Worm (Caenorhabditis elegans): ENCODE results near the gene srx-19.

DNA sequence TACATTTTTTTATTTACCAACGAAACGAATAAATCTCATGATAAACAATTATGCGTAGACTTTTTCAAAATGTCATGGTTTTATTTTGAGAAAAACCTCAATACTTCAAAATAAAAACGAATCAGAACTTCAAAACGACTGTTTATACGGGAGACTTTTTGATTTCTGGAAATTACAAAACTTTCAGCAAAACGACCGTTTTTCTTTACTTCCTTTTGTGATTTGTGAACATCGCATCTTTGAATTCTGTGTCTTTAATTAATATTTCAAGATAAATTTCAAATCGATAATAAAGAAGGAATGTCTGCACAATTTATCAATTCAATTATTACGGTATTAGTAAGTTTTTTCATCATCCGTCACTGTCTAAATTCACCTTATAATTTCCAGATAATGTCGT, 5.3 kb upstream of the srx-19 start, which contains the start of gene srx-20:
- no peak for TF ChIP-seq unc-62 (GFP tag; optimal IDR thresholded peaks at IDR 0.05)
- no peak for TF ChIP-seq fkh-10 (GFP tag; optimal IDR thresholded peaks at IDR 0.05)
- no peak for TF ChIP-seq nfya-1 (tag; optimal IDR thresholded peaks at IDR 0.05; ENCODE audit: insufficient read depth)
- TF ChIP-seq nhr-77 (tag; optimal IDR thresholded peaks at IDR 0.05) = no peak
- no peak for TF ChIP-seq skn-1 (tag; optimal IDR thresholded peaks at IDR 0.05)
- no peak for TF ChIP-seq jun-1 (tag; optimal IDR thresholded peaks at IDR 0.05)
- no peak for TF ChIP-seq sea-2 (GFP tag; optimal IDR thresholded peaks at IDR 0.05)
- no peak for TF ChIP-seq pha-4 (tag; optimal IDR thresholded peaks at IDR 0.05)
- no peak for TF ChIP-seq ceh-82 (tag; optimal IDR thresholded peaks at IDR 0.05)
- no peak for TF ChIP-seq elt-3 (tag; optimal IDR thresholded peaks at IDR 0.05)
- no peak for TF ChIP-seq daf-12 (tag; optimal IDR thresholded peaks at IDR 0.05)
- TF ChIP-seq nhr-25 (tag; optimal IDR thresholded peaks at IDR 0.05) = no peak
- TF ChIP-seq fos-1 (tag; optimal IDR thresholded peaks at IDR 0.05) = no peak
- no peak for TF ChIP-seq aly-2 (tag; optimal IDR thresholded peaks at IDR 0.05)
